Worm (Caenorhabditis elegans) whole organism, mixed stage, embryonic: Measurements from ENCODE around the gene K03H1.11.

Experiments used
- lsy-2 ChIP-seq: fragments of 150-350 bp; optimal IDR thresholded peaks from 2 replicates; lab custom pipeline; 2014; ENCODE audit warnings: missing biosample characterization, missing genetic modification characterization
- nhr-76 ChIP-seq: sonication (generic microtip); optimal IDR thresholded peaks from 2 replicates; lab custom pipeline; 2017; ENCODE audit warnings: missing biosample characterization, missing genetic modification characterization

- no peak for TF ChIP-seq nhr-76 (tag; lab: Kevin White, UChicago)
- no peak for TF ChIP-seq lsy-2 (tag; lab: Kevin White, UChicago)
These were observed 5.1 kb upstream of the K03H1.11 start, which contains the start of gene alx-1 for ce11 chrIII:9956665-9957401.
